Fruit fly (Drosophila melanogaster) whole organism, embryonic: ENCODE measurements around the gene Sc2.

ENCODE experiments used
- Abd-B ChIP-seq: fragments of 200-800 bp; sonication (Bioruptor generic); optimal IDR thresholded peaks from 2 replicates; lab custom pipeline; 2018; ENCODE audit warnings: missing biosample characterization, mild to moderate bottlenecking, missing genetic modification characterization, moderate library complexity
- Ada2b ChIP-seq: fragments of 200-800 bp; sonication (Bioruptor generic); IDR thresholded peaks from 2 replicates; pipeline ENCODE4 v1.3.6; 2022; ENCODE audit warnings: missing biosample characterization, missing genetic modification characterization
- Aef1 ChIP-seq: fragments of 200-800 bp; sonication (Bioruptor generic); IDR thresholded peaks from 3 replicates; pipeline ENCODE4 v1.3.6; 2022; ENCODE audit warnings: missing biosample characterization, missing genetic modification characterization
- Bdp1 ChIP-seq: fragments of 200-800 bp; sonication (Bioruptor generic); optimal IDR thresholded peaks from 3 replicates; lab custom pipeline; 2016; ENCODE audit warnings: missing biosample characterization, missing genetic modification characterization
- CG10543 ChIP-seq: fragments of 200-800 bp; sonication (Bioruptor generic); optimal IDR thresholded peaks from 3 replicates; lab custom pipeline; 2017; ENCODE audit warnings: missing biosample characterization, mild to moderate bottlenecking, missing genetic modification characterization, moderate library complexity
- CG11456 ChIP-seq: fragments of 200-800 bp; sonication (Bioruptor generic); IDR thresholded peaks from 3 replicates; pipeline ENCODE4 v1.3.6; 2022; ENCODE audit warnings: missing biosample characterization, missing genetic modification characterization
- CG16779 ChIP-seq: fragments of 200-800 bp; sonication (Bioruptor generic); IDR thresholded peaks from 2 replicates; pipeline ENCODE4 v1.3.6; 2022; ENCODE audit warnings: missing biosample characterization, missing genetic modification characterization
- CG16863 ChIP-seq: fragments of 200-800 bp; sonication (Bioruptor generic); optimal IDR thresholded peaks from 3 replicates; lab custom pipeline; 2016; ENCODE audit warnings: missing biosample characterization, missing genetic modification characterization
- CG18011 ChIP-seq: fragments of 200-800 bp; sonication (Bioruptor generic); optimal IDR thresholded peaks from 2 replicates; lab custom pipeline; 2017; ENCODE audit warnings: missing biosample characterization, missing genetic modification characterization, mild to moderate bottlenecking, moderate library complexity, missing genotype
- CG18262 ChIP-seq: fragments of 200-800 bp; optimal IDR thresholded peaks from 3 replicates; lab custom pipeline; 2019; ENCODE audit warnings: missing biosample characterization, mild to moderate bottlenecking, missing genetic modification characterization, moderate library complexity
- CG31441 ChIP-seq: fragments of 200-800 bp; sonication (Bioruptor generic); IDR thresholded peaks from 2 replicates; pipeline ENCODE4 v1.3.6; 2022; ENCODE audit warnings: missing biosample characterization, missing genetic modification characterization
- CG4424 ChIP-seq: fragments of 200-800 bp; sonication (Bioruptor generic); optimal IDR thresholded peaks from 3 replicates; lab custom pipeline; 2016; ENCODE audit warnings: missing biosample characterization, missing genetic modification characterization
- CG4820 ChIP-seq: fragments of 200-800 bp; sonication (Bioruptor generic); optimal IDR thresholded peaks from 3 replicates; lab custom pipeline; 2016; ENCODE audit warnings: missing biosample characterization, missing genetic modification characterization
- CG8924 ChIP-seq: fragments of 200-800 bp; optimal IDR thresholded peaks from 3 replicates; lab custom pipeline; 2019; ENCODE audit warnings: missing biosample characterization, mild to moderate bottlenecking, missing genetic modification characterization, moderate library complexity
- D19B ChIP-seq: fragments of 200-800 bp; sonication (Bioruptor generic); optimal IDR thresholded peaks from 2 replicates; lab custom pipeline; 2017; ENCODE audit warnings: missing biosample characterization, mild to moderate bottlenecking, missing genetic modification characterization
- Dip2 ChIP-seq: fragments of 200-800 bp; sonication (Bioruptor generic); IDR thresholded peaks from 2 replicates; pipeline ENCODE4 v1.3.6; 2022; ENCODE audit warnings: missing biosample characterization, missing genetic modification characterization
- Doc3 ChIP-seq: fragments of 200-800 bp; sonication (Bioruptor generic); IDR thresholded peaks from 3 replicates; pipeline ENCODE4 v1.3.6; 2022; ENCODE audit warnings: missing biosample characterization, missing genetic modification characterization; ENCODE audit not compliant: partially characterized antibody
- Fer1 ChIP-seq: fragments of 200-800 bp; sonication (Bioruptor generic); optimal IDR thresholded peaks from 2 replicates; lab custom pipeline; 2017; ENCODE audit warnings: missing biosample characterization, mild to moderate bottlenecking, missing genetic modification characterization
- Fer2 ChIP-seq: fragments of 200-800 bp; sonication (Bioruptor generic); optimal IDR thresholded peaks from 2 replicates; lab custom pipeline; 2018; ENCODE audit warnings: missing biosample characterization, mild to moderate bottlenecking, missing genetic modification characterization, moderate library complexity
- HmgZ ChIP-seq: fragments of 200-800 bp; sonication (Bioruptor generic); optimal IDR thresholded peaks from 2 replicates; lab custom pipeline; 2018; ENCODE audit warnings: missing biosample characterization, mild to moderate bottlenecking, missing genetic modification characterization
- Kr ChIP-seq: fragments of 200-800 bp; sonication (Bioruptor generic); optimal IDR thresholded peaks from 2 replicates; lab custom pipeline; 2017; ENCODE audit warnings: missing biosample characterization, mild to moderate bottlenecking, missing genetic modification characterization
- Lhr ChIP-seq: fragments of 200-800 bp; sonication (Bioruptor generic); optimal IDR thresholded peaks from 3 replicates; lab custom pipeline; 2017; ENCODE audit warnings: mild to moderate bottlenecking, missing biosample characterization, missing genetic modification reagents, missing genetic modification characterization
- Max ChIP-seq: fragments of 200-800 bp; sonication (Bioruptor generic); optimal IDR thresholded peaks from 2 replicates; lab custom pipeline; 2016; ENCODE audit warnings: missing biosample characterization, mild to moderate bottlenecking, missing genetic modification characterization
- Myb ChIP-seq: fragments of 200-800 bp; sonication (Bioruptor generic); optimal IDR thresholded peaks from 2 replicates; lab custom pipeline; 2016; ENCODE audit warnings: missing biosample characterization, missing genetic modification characterization
- NC2β ChIP-seq: fragments of 200-800 bp; sonication (Bioruptor generic); optimal IDR thresholded peaks from 2 replicates; lab custom pipeline; 2016; ENCODE audit warnings: missing biosample characterization, missing genetic modification characterization
- NK7.1 ChIP-seq: fragments of 200-800 bp; sonication (Bioruptor generic); optimal IDR thresholded peaks from 3 replicates; lab custom pipeline; 2016; ENCODE audit warnings: missing biosample characterization, missing genetic modification characterization
- Nf-YA ChIP-seq: fragments of 200-800 bp; sonication (Bioruptor generic); IDR thresholded peaks from 2 replicates; pipeline ENCODE4 v1.3.6; 2022; ENCODE audit warnings: missing biosample characterization, missing genetic modification characterization
- NfI ChIP-seq: fragments of 200-800 bp; sonication (Bioruptor generic); optimal IDR thresholded peaks from 3 replicates; lab custom pipeline; 2018; ENCODE audit warnings: missing biosample characterization, mild to moderate bottlenecking, missing genetic modification characterization, moderate library complexity
- Pdp1 ChIP-seq, 2 experiments: fragments of 200-800 bp; sonication (Bioruptor generic); optimal IDR thresholded peaks; 3 replicates each; lab custom pipeline; 2016; ENCODE audit warnings: missing biosample characterization in 2 of 2, missing genetic modification characterization in 2 of 2, mild to moderate bottlenecking in 1 of 2, moderate library complexity in 1 of 2
- Sin3A ChIP-seq: fragments of >200 bp; optimal IDR thresholded peaks from 2 replicates; lab custom pipeline; 2018
- abd-A ChIP-seq: fragments of 200-800 bp; sonication (Bioruptor generic); optimal IDR thresholded peaks from 3 replicates; lab custom pipeline; 2019; ENCODE audit warnings: missing biosample characterization, mild to moderate bottlenecking, missing genetic modification characterization, moderate library complexity
- cas ChIP-seq: fragments of 200-800 bp; sonication (Bioruptor generic); IDR thresholded peaks from 2 replicates; pipeline ENCODE4 v1.3.6; 2022; ENCODE audit warnings: missing biosample characterization, missing genetic modification characterization
- dmrt11E ChIP-seq: fragments of 200-800 bp; sonication (Bioruptor generic); optimal IDR thresholded peaks from 3 replicates; lab custom pipeline; 2018; ENCODE audit warnings: missing biosample characterization, mild to moderate bottlenecking, missing genetic modification characterization, moderate library complexity
- emc ChIP-seq: fragments of 200-800 bp; sonication (Bioruptor generic); optimal IDR thresholded peaks from 2 replicates; lab custom pipeline; 2016; ENCODE audit warnings: missing biosample characterization, missing genetic modification characterization
- ems ChIP-seq: fragments of 200-800 bp; sonication (Bioruptor generic); optimal IDR thresholded peaks from 3 replicates; lab custom pipeline; 2016; ENCODE audit warnings: missing biosample characterization, missing genetic modification characterization
- en ChIP-seq: fragments of 200-800 bp; sonication (Bioruptor generic); optimal IDR thresholded peaks from 2 replicates; lab custom pipeline; 2016; ENCODE audit warnings: missing biosample characterization, missing genetic modification characterization
- exex ChIP-seq: fragments of 200-800 bp; sonication (Bioruptor generic); optimal IDR thresholded peaks from 4 replicates; lab custom pipeline; 2018; ENCODE audit warnings: missing biosample characterization, mild to moderate bottlenecking, missing genetic modification characterization, moderate library complexity
- fd3F ChIP-seq: fragments of 200-800 bp; sonication (Bioruptor generic); optimal IDR thresholded peaks from 2 replicates; lab custom pipeline; 2018; ENCODE audit warnings: missing biosample characterization, mild to moderate bottlenecking, missing genetic modification characterization, moderate library complexity
- gt ChIP-seq: fragments of 200-800 bp; sonication (Bioruptor generic); IDR thresholded peaks from 2 replicates; pipeline ENCODE4 v1.3.6; 2022; ENCODE audit warnings: missing biosample characterization, missing genetic modification characterization
- hb ChIP-seq: fragments of 200-800 bp; sonication (Bioruptor generic); IDR thresholded peaks from 3 replicates; pipeline ENCODE4 v1.3.6; 2022; ENCODE audit warnings: missing biosample characterization, missing genetic modification characterization; ENCODE audit not compliant: partially characterized antibody
- nom ChIP-seq: fragments of 200-800 bp; sonication (Bioruptor generic); optimal IDR thresholded peaks from 2 replicates; lab custom pipeline; 2017; ENCODE audit warnings: missing biosample characterization, missing genetic modification characterization, mild to moderate bottlenecking, moderate library complexity, missing genetic modification reagents
- ranshi ChIP-seq: fragments of 200-800 bp; sonication (Bioruptor generic); IDR thresholded peaks from 2 replicates; pipeline ENCODE4 v1.3.6; 2022; ENCODE audit warnings: missing biosample characterization, missing genetic modification characterization
- salm ChIP-seq: fragments of 200-800 bp; sonication (Bioruptor generic); optimal IDR thresholded peaks from 2 replicates; lab custom pipeline; 2018; ENCODE audit warnings: missing biosample characterization, mild to moderate bottlenecking, missing genetic modification characterization
- sima ChIP-seq: fragments of 200-800 bp; sonication (Bioruptor generic); optimal IDR thresholded peaks from 2 replicates; lab custom pipeline; 2016; ENCODE audit warnings: missing biosample characterization, missing genetic modification characterization
- stwl ChIP-seq: fragments of 200-800 bp; sonication (Bioruptor generic); optimal IDR thresholded peaks from 3 replicates; lab custom pipeline; 2018; ENCODE audit warnings: missing biosample characterization, mild to moderate bottlenecking, missing genetic modification characterization, moderate library complexity
- wek ChIP-seq: fragments of 200-800 bp; sonication (Bioruptor generic); optimal IDR thresholded peaks from 3 replicates; lab custom pipeline; 2018; ENCODE audit warnings: missing biosample characterization, mild to moderate bottlenecking, missing genetic modification characterization, moderate library complexity
- zen ChIP-seq: fragments of 200-800 bp; sonication (Bioruptor generic); optimal IDR thresholded peaks from 3 replicates; lab custom pipeline; 2018; ENCODE audit warnings: missing biosample characterization, mild to moderate bottlenecking, missing genetic modification characterization, moderate library complexity
- zf30C ChIP-seq: fragments of 200-800 bp; sonication (Bioruptor generic); optimal IDR thresholded peaks from 3 replicates; lab custom pipeline; 2018; ENCODE audit warnings: missing biosample characterization, mild to moderate bottlenecking, missing genetic modification characterization
- zfh1 ChIP-seq: fragments of 200-800 bp; sonication (Bioruptor generic); IDR thresholded peaks from 3 replicates; pipeline ENCODE4 v1.3.6; 2022; ENCODE audit warnings: missing biosample characterization, missing genetic modification characterization

Sc2 gene

dm6 chr3L:3862504-3863380 is 40.5 kb upstream of the Sc2 start (continued):
- TF ChIP-seq stwl (peak; percentile 48), zfh1 (GFP tag; lab: Robert Waterston, UW) (peak; percentile 76; the same call in 2 of the 3 replicates), CG18262 (tag; lab: Kevin White, UChicago) (peak; percentile 83), CG4424 (GFP tag; lab: Kevin White, UChicago) (peak; percentile 47), fd3F (GFP tag; lab: Kevin White, UChicago) (no peak), CG4820 (peak; percentile 80), sima (GFP tag; lab: Kevin White, UChicago) (no peak), wek (GFP tag; lab: Kevin White, UChicago) (no peak), D19B (GFP tag; lab: Kevin White, UChicago) (no peak), dmrt11E (peak; percentile 95), emc (GFP tag; lab: Kevin White, UChicago) (no peak), Sin3A (lab: Kevin White, UChicago) (no peak), salm (tag; lab: Kevin White, UChicago) (peak; percentile 9), NfI (GFP tag; lab: Kevin White, UChicago) (peak; percentile 41), CG16863 (GFP tag; lab: Kevin White, UChicago) (peak; percentile 77), CG11456 (GFP tag; lab: Robert Waterston, UW) (no peak), CG8924 (tag; lab: Kevin White, UChicago) (peak; percentile 83), Dip2 (GFP tag; lab: Robert Waterston, UW) (no peak), Ada2b (peak; percentile 45), CG10543 (no peak), Fer2 (tag; lab: Kevin White, UChicago) (no peak), zf30C (GFP tag; lab: Kevin White, UChicago) (peak; percentile 75), CG31441 (GFP tag; lab: Robert Waterston, UW) (peak; percentile 84), nom (no peak), HmgZ (tag; lab: Kevin White, UChicago) (no peak), abd-A (tag; lab: Kevin White, UChicago) (no peak), Fer1 (GFP tag; lab: Kevin White, UChicago) (no peak), Doc3 (GFP tag; lab: Robert Waterston, UW) (no peak), CG18011 (GFP tag; lab: Kevin White, UChicago) (no peak), en (GFP tag; lab: Kevin White, UChicago) (peak; percentile 28), Abd-B (peak; percentile 26), Kr (GFP tag; lab: Kevin White, UChicago) (no peak), Max (peak; percentile 63), CG16779 (GFP tag; lab: Robert Waterston, UW) (no peak), zen (peak; percentile 78), hb (GFP tag; lab: Robert Waterston, UW) (no peak), Bdp1 (peak; percentile 39), cas (GFP tag; lab: Robert Waterston, UW) (no peak), exex (tag; lab: Kevin White, UChicago) (no peak), Myb (GFP tag; lab: Kevin White, UChicago) (no peak), Nf-YA (GFP tag; lab: Robert Waterston, UW) (no peak), Lhr (peak; percentile 55), ranshi (GFP tag; lab: Robert Waterston, UW) (peak; percentile 53; the same call in 1 of the 2 replicates), NK7.1 (no peak), Pdp1 (GFP tag; optimal IDR thresholded peaks at IDR 0.05; lab: Kevin White, UChicago) (peak in 1 of 2 experiments; percentile 75), ems (GFP tag; lab: Kevin White, UChicago) (no peak), NC2β (GFP tag; lab: Kevin White, UChicago) (peak; percentile 83), gt (GFP tag; lab: Robert Waterston, UW) (no peak), Aef1 (GFP tag; lab: Robert Waterston, UW) (no peak)
